Worm (Caenorhabditis elegans): ENCODE data around the gene clec-78.

- TF ChIP-seq med-1 (GFP tag; optimal IDR thresholded peaks at IDR 0.05; ENCODE audit: insufficient read depth), result no peak
- no peak for TF ChIP-seq flt-1 (GFP tag; IDR thresholded peaks at IDR 0.05)
- TF ChIP-seq ref-1 (GFP tag; conservative IDR thresholded peaks at IDR 0.05), result no peak
- TF ChIP-seq tab-1 (GFP tag; IDR thresholded peaks at IDR 0.05), result no peak
- no peak for TF ChIP-seq cog-1 (tag; optimal IDR thresholded peaks at IDR 0.05)
- no peak for TF ChIP-seq T22C8.4 (GFP tag; IDR thresholded peaks at IDR 0.05)
- no peak for TF ChIP-seq ztf-29 (GFP tag; IDR thresholded peaks at IDR 0.05)
- TF ChIP-seq klf-2 (GFP tag; conservative IDR thresholded peaks at IDR 0.05), result no peak
- no peak for TF ChIP-seq ztf-23 (GFP tag; IDR thresholded peaks at IDR 0.05)
Measured at ce11 chrIV:4032350-4032749, 43.4 kb downstream of the clec-78 start.

All from whole organism, midembryonic.